Fruit fly (Drosophila melanogaster) whole organism, prepupa: ENCODE measurements around the gene Ser.

ENCODE experiments used
- Blimp-1 ChIP-seq: fragments of 200-800 bp; sonication (Bioruptor generic); optimal IDR thresholded peaks from 3 replicates; lab custom pipeline; 2017; ENCODE audit warnings: missing biosample characterization, missing genetic modification characterization, mild to moderate bottlenecking, moderate library complexity, missing genetic modification reagents
- CG10631 ChIP-seq: fragments of 200-800 bp; sonication (Bioruptor generic); optimal IDR thresholded peaks from 2 replicates; lab custom pipeline; 2016; ENCODE audit warnings: missing biosample characterization, missing genetic modification characterization
- CG11902 ChIP-seq: fragments of 200-800 bp; sonication (Bioruptor generic); optimal IDR thresholded peaks from 3 replicates; lab custom pipeline; 2016; ENCODE audit warnings: missing biosample characterization, missing genetic modification characterization
- CG1621 ChIP-seq: fragments of 200-800 bp; sonication (Bioruptor generic); optimal IDR thresholded peaks from 3 replicates; lab custom pipeline; 2018; ENCODE audit warnings: missing biosample characterization, mild to moderate bottlenecking, missing genetic modification characterization
- CG3032 ChIP-seq: fragments of 200-800 bp; optimal IDR thresholded peaks from 2 replicates; lab custom pipeline; 2019; ENCODE audit warnings: missing biosample characterization, mild to moderate bottlenecking, missing genetic modification characterization, moderate library complexity
- CG34406 ChIP-seq: fragments of 200-800 bp; sonication (Bioruptor generic); optimal IDR thresholded peaks from 3 replicates; lab custom pipeline; 2016; ENCODE audit warnings: missing biosample characterization, missing genetic modification characterization
- CG6808 ChIP-seq: fragments of 200-800 bp; sonication (Bioruptor generic); optimal IDR thresholded peaks from 3 replicates; lab custom pipeline; 2017; ENCODE audit warnings: missing biosample characterization, missing genetic modification characterization, mild to moderate bottlenecking, moderate library complexity, missing genetic modification reagents
- CG8119 ChIP-seq: fragments of 200-800 bp; sonication (Bioruptor generic); IDR thresholded peaks from 3 replicates; pipeline ENCODE4 v1.3.6; 2022; ENCODE audit warnings: missing biosample characterization, missing genetic modification characterization
- Eip75B ChIP-seq: fragments of 200-800 bp; sonication (Bioruptor generic); optimal IDR thresholded peaks from 3 replicates; lab custom pipeline; 2016; ENCODE audit warnings: missing biosample characterization, missing genetic modification characterization
- Eip93F ChIP-seq: fragments of 200-800 bp; sonication (Bioruptor generic); optimal IDR thresholded peaks from 2 replicates; lab custom pipeline; 2016; ENCODE audit warnings: missing biosample characterization, mild to moderate bottlenecking, missing genetic modification characterization
- Gug ChIP-seq: fragments of 200-800 bp; sonication (Bioruptor generic); IDR thresholded peaks from 2 replicates; pipeline ENCODE4 v1.3.6; 2022; ENCODE audit warnings: missing biosample characterization, missing genetic modification characterization
- Met ChIP-seq: fragments of 200-800 bp; sonication (Bioruptor generic); optimal IDR thresholded peaks from 3 replicates; lab custom pipeline; 2016; ENCODE audit warnings: missing biosample characterization, missing genetic modification characterization
- OdsH ChIP-seq: fragments of 200-800 bp; sonication (Bioruptor generic); optimal IDR thresholded peaks from 3 replicates; lab custom pipeline; 2016; ENCODE audit warnings: missing biosample characterization, missing genetic modification characterization
- Smox ChIP-seq: fragments of 200-800 bp; sonication (Bioruptor generic); optimal IDR thresholded peaks from 3 replicates; lab custom pipeline; 2016; ENCODE audit warnings: missing biosample characterization, missing genetic modification characterization
- Sox15 ChIP-seq: fragments of 200-800 bp; sonication (Bioruptor generic); optimal IDR thresholded peaks from 3 replicates; lab custom pipeline; 2016; ENCODE audit warnings: missing biosample characterization, missing genetic modification characterization
- dsx ChIP-seq: fragments of 200-800 bp; optimal IDR thresholded peaks from 3 replicates; lab custom pipeline; 2019; ENCODE audit warnings: missing biosample characterization, mild to moderate bottlenecking, missing genetic modification characterization, moderate library complexity; ENCODE audit not compliant: poor library complexity, severe bottlenecking
- esn ChIP-seq: fragments of 200-800 bp; sonication (Bioruptor generic); optimal IDR thresholded peaks from 2 replicates; lab custom pipeline; 2016; ENCODE audit warnings: missing biosample characterization, mild to moderate bottlenecking, missing genetic modification characterization, moderate library complexity
- fd59A ChIP-seq: fragments of 200-800 bp; sonication (Bioruptor generic); optimal IDR thresholded peaks from 2 replicates; lab custom pipeline; 2017; ENCODE audit warnings: missing biosample characterization, mild to moderate bottlenecking, missing genetic modification characterization, missing genetic modification reagents
- fkh ChIP-seq: fragments of 200-800 bp; sonication (Bioruptor generic); optimal IDR thresholded peaks from 3 replicates; lab custom pipeline; 2017; ENCODE audit warnings: missing biosample characterization, mild to moderate bottlenecking, missing genetic modification characterization, moderate library complexity
- net ChIP-seq: fragments of 200-800 bp; sonication (Bioruptor generic); optimal IDR thresholded peaks from 3 replicates; lab custom pipeline; 2016; ENCODE audit warnings: missing biosample characterization, missing genetic modification characterization
- ss ChIP-seq, 2 experiments: fragments of 200-800 bp; sonication (Bioruptor generic); optimal IDR thresholded peaks; 2 replicates in 1 of 2; 3 replicates in 1 of 2; lab custom pipeline; 2017 to 2018; ENCODE audit warnings: mild to moderate bottlenecking in 2 of 2, missing biosample characterization in 2 of 2, missing genetic modification characterization in 2 of 2, moderate library complexity in 1 of 2

The Ser gene

dm6 chr3R:27128723-27129122 is 65.3 kb downstream of the Ser start (continued):
- TF ChIP-seq CG10631 (GFP tag; lab: Kevin White, UChicago) (no peak), CG3032 (tag; lab: Kevin White, UChicago) (no peak)

dm6 chr3R:27124588-27124987 is 69.5 kb downstream of the Ser start, which contains the start of gene CG6059:
Gene CG6059, minus strand, starts transcription at chr3R:27124688.
- TF ChIP-seq esn (GFP tag; lab: Kevin White, UChicago) = no peak
- no peak for TF ChIP-seq net
- TF ChIP-seq fkh (GFP tag; lab: Kevin White, UChicago) = no peak
- no peak for TF ChIP-seq CG8119 (GFP tag; lab: Robert Waterston, UW)
- TF ChIP-seq Eip75B = no peak
- no peak for TF ChIP-seq Smox (GFP tag; lab: Kevin White, UChicago)
- no peak for TF ChIP-seq CG6808 (GFP tag; lab: Kevin White, UChicago)
- TF ChIP-seq CG11902 = no peak
- no peak for TF ChIP-seq dsx (GFP tag; lab: Kevin White, UChicago)
- TF ChIP-seq fd59A (GFP tag; lab: Kevin White, UChicago) = no peak
- no peak for TF ChIP-seq OdsH
- no peak for TF ChIP-seq CG1621 (tag; lab: Kevin White, UChicago)
- TF ChIP-seq CG34406 (GFP tag; lab: Kevin White, UChicago) = no peak
- no peak for TF ChIP-seq Gug
- TF ChIP-seq Blimp-1 = no peak
- no peak for TF ChIP-seq ss (GFP tag; optimal IDR thresholded peaks at IDR 0.05; lab: Kevin White, UChicago)
- TF ChIP-seq Met = no peak
- no peak for TF ChIP-seq Eip93F (GFP tag; lab: Kevin White, UChicago)
- TF ChIP-seq Sox15 (GFP tag; lab: Kevin White, UChicago) = no peak
